Worm (Caenorhabditis elegans): Measurements from ENCODE around the gene acbp-3.

- TF ChIP-seq elt-1 (tag; optimal IDR thresholded peaks at IDR 0.05; ENCODE audit: borderline replicate concordance, insufficient read depth): no peak
- TF ChIP-seq nhr-12 (tag; optimal IDR thresholded peaks at IDR 0.05): no peak
- no peak for TF ChIP-seq snpc-4 (tag; optimal IDR thresholded peaks at IDR 0.05)
- TF ChIP-seq pha-4 (tag; optimal IDR thresholded peaks at IDR 0.05): no peak
- TF ChIP-seq unc-62 (GFP tag; optimal IDR thresholded peaks at IDR 0.05): no peak
- TF ChIP-seq lin-13 (tag; optimal IDR thresholded peaks at IDR 0.05): no peak
- no peak for TF ChIP-seq mep-1 (tag; optimal IDR thresholded peaks at IDR 0.05)
- TF ChIP-seq nhr-28 (tag; optimal IDR thresholded peaks at IDR 0.05): no peak
- no peak for TF ChIP-seq unc-120 (tag; optimal IDR thresholded peaks at IDR 0.05; ENCODE audit: poor library complexity, severe bottlenecking)
- TF ChIP-seq sptf-1 (tag; optimal IDR thresholded peaks at IDR 0.05): no peak
- no peak for TF ChIP-seq lsy-2 (tag; optimal IDR thresholded peaks at IDR 0.05)
- no peak for TF ChIP-seq mab-5 (tag; optimal IDR thresholded peaks at IDR 0.05)
- TF ChIP-seq unc-39 (tag; optimal IDR thresholded peaks at IDR 0.05): no peak
Observed at ce11 chrX:10901766-10902165, 1.3 kb upstream of the acbp-3 start.

All from whole organism, mixed stage, embryonic.